Fruit fly (Drosophila melanogaster) whole organism, embryonic: ENCODE results near the gene eIF4G2.
A peak's percentile ranks its signal among the peaks of the same experiment; 100 is the strongest.

Source experiments
- Abd-B ChIP-seq: fragments of 200-800 bp; sonication (Bioruptor generic); optimal IDR thresholded peaks from 2 replicates; lab custom pipeline; 2018; ENCODE audit warnings: missing biosample characterization, mild to moderate bottlenecking, missing genetic modification characterization, moderate library complexity
- Ada2b ChIP-seq: fragments of 200-800 bp; sonication (Bioruptor generic); IDR thresholded peaks from 2 replicates; pipeline ENCODE4 v1.3.6; 2022; ENCODE audit warnings: missing biosample characterization, missing genetic modification characterization
- Atf-2 ChIP-seq: fragments of 200-800 bp; sonication (Bioruptor generic); optimal IDR thresholded peaks from 2 replicates; lab custom pipeline; 2016; ENCODE audit warnings: missing biosample characterization, missing genetic modification characterization
- CG10209 ChIP-seq: fragments of 200-800 bp; sonication (Bioruptor generic); optimal IDR thresholded peaks from 3 replicates; lab custom pipeline; 2017; ENCODE audit warnings: missing biosample characterization, mild to moderate bottlenecking, missing genetic modification characterization, missing genetic modification reagents
- CG11723 ChIP-seq: fragments of 200-800 bp; sonication (Bioruptor generic); optimal IDR thresholded peaks from 2 replicates; lab custom pipeline; 2017; ENCODE audit warnings: missing biosample characterization, mild to moderate bottlenecking, missing genetic modification characterization
- CG1233 ChIP-seq: fragments of 200-800 bp; sonication (Bioruptor generic); optimal IDR thresholded peaks from 4 replicates; lab custom pipeline; 2018; ENCODE audit warnings: missing biosample characterization, mild to moderate bottlenecking, missing genetic modification characterization
- CG13287 ChIP-seq: fragments of 200-800 bp; sonication (Bioruptor generic); IDR thresholded peaks from 2 replicates; pipeline ENCODE4 v1.3.6; 2022; ENCODE audit warnings: missing biosample characterization, missing genetic modification characterization; ENCODE audit not compliant: partially characterized antibody
- CG14710 ChIP-seq: fragments of 200-800 bp; sonication (Bioruptor generic); optimal IDR thresholded peaks from 3 replicates; lab custom pipeline; 2019; ENCODE audit warnings: missing biosample characterization, mild to moderate bottlenecking, missing genetic modification characterization, moderate library complexity
- CG1529 ChIP-seq: fragments of 200-800 bp; sonication (Bioruptor generic); optimal IDR thresholded peaks from 3 replicates; lab custom pipeline; 2018; ENCODE audit warnings: missing biosample characterization, missing genetic modification characterization
- CG15514 ChIP-seq: fragments of 200-800 bp; sonication (Bioruptor generic); optimal IDR thresholded peaks from 3 replicates; lab custom pipeline; 2017; ENCODE audit warnings: missing biosample characterization, missing genetic modification characterization, mild to moderate bottlenecking, moderate library complexity, missing genetic modification reagents
- CG16863 ChIP-seq: fragments of 200-800 bp; sonication (Bioruptor generic); optimal IDR thresholded peaks from 3 replicates; lab custom pipeline; 2016; ENCODE audit warnings: missing biosample characterization, missing genetic modification characterization
- CG3163 ChIP-seq: fragments of 200-800 bp; sonication (Bioruptor generic); optimal IDR thresholded peaks from 3 replicates; lab custom pipeline; 2016; ENCODE audit warnings: missing biosample characterization, missing genetic modification characterization
- CG32532 ChIP-seq: fragments of 200-800 bp; sonication (Bioruptor generic); IDR thresholded peaks from 2 replicates; pipeline ENCODE4 v1.3.6; 2022; ENCODE audit warnings: missing biosample characterization, missing genetic modification characterization
- CG3847 ChIP-seq: fragments of 200-800 bp; sonication (Bioruptor generic); IDR thresholded peaks from 2 replicates; pipeline ENCODE4 v1.3.6; 2022; ENCODE audit warnings: missing biosample characterization, missing genetic modification characterization
- CG6654 ChIP-seq: fragments of 200-800 bp; sonication (Bioruptor generic); optimal IDR thresholded peaks from 2 replicates; lab custom pipeline; 2017; ENCODE audit warnings: missing biosample characterization, mild to moderate bottlenecking, missing genetic modification characterization
- CG7745 ChIP-seq: fragments of 200-800 bp; sonication (Bioruptor generic); optimal IDR thresholded peaks from 2 replicates; lab custom pipeline; 2018; ENCODE audit warnings: missing biosample characterization, mild to moderate bottlenecking, missing genetic modification characterization, moderate library complexity
- CG7786 ChIP-seq: fragments of 200-800 bp; sonication (Bioruptor generic); optimal IDR thresholded peaks from 2 replicates; lab custom pipeline; 2016; ENCODE audit warnings: missing biosample characterization, missing genetic modification characterization
- CG7963 ChIP-seq: fragments of 200-800 bp; sonication (Bioruptor generic); IDR thresholded peaks from 3 replicates; pipeline ENCODE4 v1.3.6; 2022; ENCODE audit warnings: missing biosample characterization, missing genetic modification characterization; ENCODE audit not compliant: partially characterized antibody
- CG8359 ChIP-seq: fragments of 200-800 bp; sonication (Bioruptor generic); optimal IDR thresholded peaks from 2 replicates; lab custom pipeline; 2017; ENCODE audit warnings: missing biosample characterization, mild to moderate bottlenecking, missing genetic modification characterization, borderline replicate concordance
- CG9609 ChIP-seq: fragments of 200-800 bp; sonication (Bioruptor generic); optimal IDR thresholded peaks from 3 replicates; lab custom pipeline; 2016; ENCODE audit warnings: missing biosample characterization, missing genetic modification characterization
- CG9727 ChIP-seq: fragments of 200-800 bp; sonication (Bioruptor generic); optimal IDR thresholded peaks from 3 replicates; lab custom pipeline; 2017; ENCODE audit warnings: missing biosample characterization, mild to moderate bottlenecking, missing genetic modification characterization
- D19B ChIP-seq: fragments of 200-800 bp; sonication (Bioruptor generic); optimal IDR thresholded peaks from 2 replicates; lab custom pipeline; 2017; ENCODE audit warnings: missing biosample characterization, mild to moderate bottlenecking, missing genetic modification characterization
- MESR4 ChIP-seq: fragments of 200-800 bp; sonication (Bioruptor generic); optimal IDR thresholded peaks from 2 replicates; lab custom pipeline; 2018; ENCODE audit warnings: missing biosample characterization, mild to moderate bottlenecking, missing genetic modification characterization, moderate library complexity
- NC2β ChIP-seq: fragments of 200-800 bp; sonication (Bioruptor generic); optimal IDR thresholded peaks from 2 replicates; lab custom pipeline; 2016; ENCODE audit warnings: missing biosample characterization, missing genetic modification characterization
- Nf-YB ChIP-seq: fragments of 200-800 bp; sonication (Bioruptor generic); optimal IDR thresholded peaks from 3 replicates; lab custom pipeline; 2019; ENCODE audit warnings: missing biosample characterization, mild to moderate bottlenecking, missing genetic modification characterization, moderate library complexity
- Opbp ChIP-seq: fragments of 200-800 bp; sonication (Bioruptor generic); IDR thresholded peaks from 3 replicates; pipeline ENCODE4 v1.3.6; 2022; ENCODE audit warnings: missing biosample characterization, missing genetic modification characterization; ENCODE audit not compliant: partially characterized antibody
- Ravus ChIP-seq: fragments of 200-800 bp; sonication (Bioruptor generic); IDR thresholded peaks from 2 replicates; pipeline ENCODE4 v1.3.6; 2022; ENCODE audit warnings: missing biosample characterization, missing genetic modification characterization
- abd-A ChIP-seq: fragments of 200-800 bp; sonication (Bioruptor generic); optimal IDR thresholded peaks from 3 replicates; lab custom pipeline; 2019; ENCODE audit warnings: missing biosample characterization, mild to moderate bottlenecking, missing genetic modification characterization, moderate library complexity
- ap ChIP-seq: fragments of 200-800 bp; sonication (Bioruptor generic); IDR thresholded peaks from 2 replicates; pipeline ENCODE4 v1.3.6; 2022; ENCODE audit warnings: missing biosample characterization, missing genetic modification characterization
- ato ChIP-seq: fragments of 200-800 bp; sonication (Bioruptor generic); IDR thresholded peaks from 2 replicates; pipeline ENCODE4 v1.3.6; 2022; ENCODE audit warnings: missing biosample characterization, missing genetic modification characterization; ENCODE audit not compliant: partially characterized antibody
- chm ChIP-seq: fragments of 200-800 bp; sonication (Bioruptor generic); IDR thresholded peaks from 2 replicates; pipeline ENCODE4 v1.3.6; 2022; ENCODE audit warnings: missing biosample characterization, missing genetic modification characterization
- dimm ChIP-seq: fragments of 200-800 bp; sonication (Bioruptor generic); IDR thresholded peaks from 2 replicates; pipeline ENCODE4 v1.3.6; 2022; ENCODE audit warnings: missing biosample characterization, missing genetic modification characterization
- dpn ChIP-seq, 2 experiments: fragments of 200-800 bp; sonication (Bioruptor generic); optimal IDR thresholded peaks; 3 replicates each; lab custom pipeline; 2016; ENCODE audit warnings: missing biosample characterization in 2 of 2, missing genetic modification characterization in 2 of 2
- ems ChIP-seq: fragments of 200-800 bp; sonication (Bioruptor generic); optimal IDR thresholded peaks from 3 replicates; lab custom pipeline; 2016; ENCODE audit warnings: missing biosample characterization, missing genetic modification characterization
- eyg ChIP-seq: fragments of 200-800 bp; sonication (Bioruptor generic); optimal IDR thresholded peaks from 3 replicates; lab custom pipeline; 2016; ENCODE audit warnings: missing biosample characterization, missing genetic modification characterization
- fd102C ChIP-seq: fragments of 200-800 bp; sonication (Bioruptor generic); optimal IDR thresholded peaks from 2 replicates; lab custom pipeline; 2018; ENCODE audit warnings: missing biosample characterization, mild to moderate bottlenecking, missing genetic modification characterization, moderate library complexity
- h ChIP-seq: fragments of >200 bp; optimal IDR thresholded peaks from 2 replicates; lab custom pipeline; 2017
- ham ChIP-seq: fragments of 200-800 bp; sonication (Bioruptor generic); IDR thresholded peaks from 2 replicates; pipeline ENCODE4 v1.3.6; 2022; ENCODE audit warnings: missing biosample characterization, missing genetic modification characterization
- kah ChIP-seq: fragments of 200-800 bp; sonication (Bioruptor generic); optimal IDR thresholded peaks from 2 replicates; lab custom pipeline; 2018; ENCODE audit warnings: missing biosample characterization, mild to moderate bottlenecking, missing genetic modification characterization
- klu ChIP-seq: fragments of 200-800 bp; sonication (Bioruptor generic); IDR thresholded peaks from 2 replicates; pipeline ENCODE4 v1.3.6; 2022; ENCODE audit warnings: missing biosample characterization, missing genetic modification characterization
- lbe ChIP-seq: fragments of 200-800 bp; sonication (Bioruptor generic); optimal IDR thresholded peaks from 2 replicates; lab custom pipeline; 2016; ENCODE audit warnings: missing biosample characterization, mild to moderate bottlenecking, missing genetic modification characterization
- nom ChIP-seq: fragments of 200-800 bp; sonication (Bioruptor generic); optimal IDR thresholded peaks from 2 replicates; lab custom pipeline; 2017; ENCODE audit warnings: missing biosample characterization, missing genetic modification characterization, mild to moderate bottlenecking, moderate library complexity, missing genetic modification reagents
- odd ChIP-seq: fragments of 200-800 bp; sonication (Bioruptor generic); optimal IDR thresholded peaks from 2 replicates; lab custom pipeline; 2017; ENCODE audit warnings: missing biosample characterization, mild to moderate bottlenecking, missing genetic modification characterization
- org-1 ChIP-seq: fragments of 200-800 bp; sonication (Bioruptor generic); optimal IDR thresholded peaks from 2 replicates; lab custom pipeline; 2017; ENCODE audit warnings: missing biosample characterization, missing genetic modification characterization
- p53 ChIP-seq: fragments of 200-800 bp; sonication (Bioruptor generic); optimal IDR thresholded peaks from 2 replicates; lab custom pipeline; 2016; ENCODE audit warnings: missing biosample characterization, missing genetic modification characterization
- pb ChIP-seq: fragments of 200-800 bp; sonication (Bioruptor generic); optimal IDR thresholded peaks from 3 replicates; lab custom pipeline; 2016; ENCODE audit warnings: missing biosample characterization, missing genetic modification characterization
- peb ChIP-seq: fragments of 200-800 bp; sonication (Bioruptor generic); IDR thresholded peaks from 2 replicates; pipeline ENCODE4 v1.3.6; 2022; ENCODE audit warnings: missing biosample characterization, missing genetic modification characterization
- phol ChIP-seq: fragments of 200-800 bp; sonication (Bioruptor generic); optimal IDR thresholded peaks from 3 replicates; lab custom pipeline; 2018; ENCODE audit warnings: missing biosample characterization, mild to moderate bottlenecking, missing genetic modification characterization, moderate library complexity
- rib ChIP-seq: fragments of 200-800 bp; sonication (Bioruptor generic); IDR thresholded peaks from 2 replicates; pipeline ENCODE4 v1.3.6; 2022; ENCODE audit warnings: missing biosample characterization, missing genetic modification characterization
- sr ChIP-seq: fragments of 200-800 bp; sonication (Bioruptor generic); IDR thresholded peaks from 3 replicates; pipeline ENCODE4 v1.3.6; 2022; ENCODE audit warnings: missing biosample characterization, missing genetic modification characterization

Gene eIF4G2

DNA sequence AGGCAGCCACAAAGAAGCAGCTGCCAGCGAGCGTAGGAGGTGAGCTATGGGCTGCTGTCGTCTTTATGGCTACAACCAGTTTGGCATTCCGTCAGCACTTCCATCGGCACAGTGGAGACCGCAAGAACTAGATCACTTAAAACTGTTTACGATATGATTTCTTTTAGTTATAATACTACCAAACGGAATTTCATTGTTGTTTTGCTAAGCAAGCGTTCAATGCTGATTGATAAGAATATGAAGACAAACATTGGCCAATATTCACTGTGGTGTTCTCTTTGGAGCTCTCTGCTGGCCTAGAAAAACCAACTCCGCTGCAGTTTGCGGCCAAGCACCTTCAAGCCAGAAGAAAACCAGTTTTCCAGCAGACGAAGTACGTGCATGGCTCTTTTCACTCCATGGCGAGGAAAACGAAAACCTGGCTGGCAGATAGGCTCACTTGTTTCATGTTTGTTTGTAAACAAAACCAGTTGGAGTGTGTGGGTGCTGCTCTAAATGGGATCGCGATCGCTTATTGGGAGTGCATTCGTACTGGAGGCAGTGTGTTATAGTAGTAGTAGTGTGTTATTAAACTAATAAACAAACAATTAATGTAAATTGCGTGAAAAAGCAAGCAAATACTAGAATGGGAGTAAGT is 1.4 kb downstream of the eIF4G2 start (continued):
- TF ChIP-seq p53 (GFP tag; lab: Kevin White, UChicago) (no peak), CG14710 (tag; lab: Kevin White, UChicago) (no peak), CG7963 (GFP tag; lab: Robert Waterston, UW) (no peak), CG3847 (0 out of 2 replicates have a peak, but pooled peaks have one; percentile 10), h (no peak), CG8359 (GFP tag; lab: Kevin White, UChicago) (no peak), Ada2b (0 out of 2 replicates have a peak, but pooled peaks have one; percentile 22), CG6654 (no peak), sr (GFP tag; lab: Robert Waterston, UW) (peak; percentile 50; the same call in 2 of the 3 replicates), Abd-B (no peak), CG7745 (tag; lab: Kevin White, UChicago) (no peak), Nf-YB (no peak), fd102C (GFP tag; lab: Kevin White, UChicago) (no peak), CG1529 (no peak), kah (no peak), ems (no peak), ato (GFP tag; lab: Robert Waterston, UW) (no peak), abd-A (tag; lab: Kevin White, UChicago) (no peak), ap (no peak), Opbp (GFP tag; lab: Robert Waterston, UW) (no peak), CG15514 (GFP tag; lab: Kevin White, UChicago) (no peak), dpn (GFP tag; optimal IDR thresholded peaks at IDR 0.05; lab: Kevin White, UChicago) (no peak), nom (GFP tag; lab: Kevin White, UChicago) (no peak), dimm (GFP tag; lab: Robert Waterston, UW) (no peak), pb (GFP tag; lab: Kevin White, UChicago) (no peak), Ravus (GFP tag; lab: Robert Waterston, UW) (no peak), Atf-2 (peak; percentile 15), eyg (no peak), chm (GFP tag; lab: Robert Waterston, UW) (peak; percentile 26; the same call in 1 of the 2 replicates), CG3163 (GFP tag; lab: Kevin White, UChicago) (no peak), CG1233 (no peak), CG9727 (GFP tag; lab: Kevin White, UChicago) (no peak), lbe (GFP tag; lab: Kevin White, UChicago) (no peak), CG11723 (GFP tag; lab: Kevin White, UChicago) (no peak), peb (GFP tag; lab: Robert Waterston, UW) (no peak), odd (GFP tag; lab: Kevin White, UChicago) (no peak), CG7786 (GFP tag; lab: Kevin White, UChicago) (no peak), CG9609 (peak; percentile 22), CG32532 (peak; percentile 47; the same call in 1 of the 2 replicates), org-1 (no peak), MESR4 (GFP tag; lab: Kevin White, UChicago) (no peak), NC2β (GFP tag; lab: Kevin White, UChicago) (no peak), CG10209 (GFP tag; lab: Kevin White, UChicago) (no peak), phol (no peak), klu (GFP tag; lab: Robert Waterston, UW) (no peak), rib (GFP tag; lab: Robert Waterston, UW) (no peak), CG16863 (peak; percentile 6), CG13287 (GFP tag; lab: Robert Waterston, UW) (no peak), ham (GFP tag; lab: Robert Waterston, UW) (no peak), D19B (GFP tag; lab: Kevin White, UChicago) (no peak)
